Fruit fly (Drosophila melanogaster) Kc167 (cell line): Measurements from ENCODE around the gene CG17292.

ENCODE experiments used
- Myc ChIP-seq: fragments of >200 bp; optimal IDR thresholded peaks from 2 replicates; lab custom pipeline; 2017; ENCODE audit warnings: missing external identifiers
- h ChIP-seq: fragments of >200 bp; optimal IDR thresholded peaks from 3 replicates; lab custom pipeline; 2018; ENCODE audit warnings: missing external identifiers
- insv ChIP-seq: fragments of >200 bp; optimal IDR thresholded peaks from 3 replicates; lab custom pipeline; 2018; ENCODE audit warnings: missing external identifiers

DNA sequence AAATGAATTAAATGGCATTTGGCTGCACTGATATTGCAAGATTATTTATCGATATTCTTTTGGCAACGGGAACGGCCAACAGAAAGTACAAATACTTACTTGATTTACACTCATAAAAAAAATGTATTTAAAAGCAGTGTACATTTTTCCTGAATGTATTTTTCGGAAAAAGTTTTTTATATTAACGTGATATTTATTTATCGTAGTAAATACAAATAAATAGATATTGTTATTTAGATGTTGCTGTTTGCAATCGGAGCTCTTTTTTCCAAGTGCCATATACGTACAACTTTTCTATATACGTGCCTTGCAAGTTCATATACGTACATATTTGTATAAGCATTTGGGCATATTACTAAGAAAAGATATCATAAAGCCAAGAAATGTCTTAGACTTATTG is 18.9 kb upstream of the CG17292 start:
- TF ChIP-seq Myc (lab: Kevin White, UChicago) (no peak), insv (lab: Kevin White, UChicago) (no peak), h (lab: Kevin White, UChicago) (no peak)
